Worm (Caenorhabditis elegans) whole organism, L3 larva: Measurements from ENCODE around the gene fbxc-44.

Source experiments
- R02D3.7 ChIP-seq: fragments of 150-350 bp; optimal IDR thresholded peaks from 2 replicates; lab custom pipeline; 2014; ENCODE audit warnings: missing biosample characterization, missing genetic modification characterization
- aly-2 ChIP-seq: fragments of 150-350 bp; optimal IDR thresholded peaks from 2 replicates; lab custom pipeline; 2014; ENCODE audit warnings: missing biosample characterization, missing genetic modification characterization
- fkh-10 ChIP-seq: sonication (generic microtip); optimal IDR thresholded peaks from 2 replicates; lab custom pipeline; 2017; ENCODE audit warnings: missing biosample characterization, missing genetic modification reagents, missing genetic modification characterization
- fos-1 ChIP-seq: fragments of 150-350 bp; optimal IDR thresholded peaks from 2 replicates; lab custom pipeline; 2014; ENCODE audit warnings: missing biosample characterization, missing genetic modification characterization
- hmg-11 ChIP-seq: sonication (generic microtip); optimal IDR thresholded peaks from 2 replicates; lab custom pipeline; 2016; ENCODE audit warnings: missing genetic modification characterization, missing compliant biosample characterization
- nhr-23 ChIP-seq: fragments of 150-350 bp; optimal IDR thresholded peaks from 2 replicates; lab custom pipeline; 2014; ENCODE audit warnings: missing biosample characterization, missing genetic modification reagents, missing genetic modification characterization
- nhr-76 ChIP-seq: fragments of 150-350 bp; sonication (generic microtip); optimal IDR thresholded peaks from 5 replicates; lab custom pipeline; 2014; ENCODE audit warnings: missing biosample characterization, missing genetic modification characterization
- snpc-4 ChIP-seq: fragments of 150-350 bp; optimal IDR thresholded peaks from 2 replicates; lab custom pipeline; 2014; ENCODE audit warnings: missing biosample characterization, missing genetic modification characterization
- unc-39 ChIP-seq: sonication (generic microtip); optimal IDR thresholded peaks from 4 replicates; lab custom pipeline; 2017; ENCODE audit warnings: missing biosample characterization, missing genetic modification characterization
- zag-1 ChIP-seq: fragments of 150-350 bp; optimal IDR thresholded peaks from 2 replicates; lab custom pipeline; 2014; ENCODE audit warnings: missing biosample characterization, missing genetic modification characterization

DNA sequence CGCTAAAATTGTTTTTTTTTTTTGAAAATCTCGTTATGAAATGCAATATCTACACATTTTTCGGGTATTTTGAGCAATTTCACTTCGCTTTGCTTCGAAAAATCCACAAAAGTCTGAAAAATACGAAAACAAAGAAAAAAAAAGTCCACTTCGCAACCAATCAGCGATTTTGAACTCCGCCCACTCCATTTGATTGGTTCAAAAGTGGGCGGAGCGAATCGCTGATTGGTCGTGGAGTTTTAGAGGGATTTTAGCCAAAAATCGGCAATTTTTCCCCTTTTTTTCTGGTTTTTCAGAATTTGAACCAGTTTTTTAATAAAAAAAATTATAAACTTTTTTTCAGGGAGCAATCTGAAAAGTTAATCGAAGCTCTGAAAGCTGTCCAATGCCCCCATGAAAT, 1.4 kb upstream of the fbxc-44 start:
- TF ChIP-seq hmg-11 (tag; lab: Kevin White, UChicago) (no peak), nhr-23 (tag; lab: Kevin White, UChicago) (no peak), zag-1 (tag; lab: Kevin White, UChicago) (no peak), unc-39 (no peak), aly-2 (no peak), R02D3.7 (tag; lab: Kevin White, UChicago) (no peak), nhr-76 (tag; lab: Kevin White, UChicago) (no peak), fkh-10 (no peak), fos-1 (no peak), snpc-4 (tag; lab: Kevin White, UChicago) (no peak)
